Worm (Caenorhabditis elegans): Measurements from ENCODE around the gene gnrr-5.
A peak's percentile ranks its signal among the peaks of the same experiment; 100 is the strongest.

ce11 chrV:4450523-4451089 is 3.9 kb downstream of the gnrr-5 start, which contains the start of gene rft-2:
- TF ChIP-seq nhr-77 (tag; optimal IDR thresholded peaks at IDR 0.05) (no peak), elt-3 (tag; optimal IDR thresholded peaks at IDR 0.05) (no peak), dmd-4 (tag; optimal IDR thresholded peaks at IDR 0.05) (no peak), unc-62 (GFP tag; optimal IDR thresholded peaks at IDR 0.05) (no peak), unc-55 (GFP tag; optimal IDR thresholded peaks at IDR 0.05) (peak; percentile 80), lsy-2 (tag; optimal IDR thresholded peaks at IDR 0.05) (peak; percentile 49 to 81), C34F6.9 (tag; optimal IDR thresholded peaks at IDR 0.05) (peak; percentile 52), blmp-1 (tag; optimal IDR thresholded peaks at IDR 0.05; ENCODE audit: insufficient read depth) (no peak), nhr-237 (tag; optimal IDR thresholded peaks at IDR 0.05) (no peak), sma-9 (GFP tag; optimal IDR thresholded peaks at IDR 0.05) (no peak), sma-9 (tag; optimal IDR thresholded peaks at IDR 0.05) (no peak), nhr-12 (tag; optimal IDR thresholded peaks at IDR 0.05) (no peak), egl-27 (tag; optimal IDR thresholded peaks at IDR 0.05) (no peak)
